Worm (Caenorhabditis elegans): ENCODE data around the gene K08E4.3.

The K08E4.3 gene

DNA sequence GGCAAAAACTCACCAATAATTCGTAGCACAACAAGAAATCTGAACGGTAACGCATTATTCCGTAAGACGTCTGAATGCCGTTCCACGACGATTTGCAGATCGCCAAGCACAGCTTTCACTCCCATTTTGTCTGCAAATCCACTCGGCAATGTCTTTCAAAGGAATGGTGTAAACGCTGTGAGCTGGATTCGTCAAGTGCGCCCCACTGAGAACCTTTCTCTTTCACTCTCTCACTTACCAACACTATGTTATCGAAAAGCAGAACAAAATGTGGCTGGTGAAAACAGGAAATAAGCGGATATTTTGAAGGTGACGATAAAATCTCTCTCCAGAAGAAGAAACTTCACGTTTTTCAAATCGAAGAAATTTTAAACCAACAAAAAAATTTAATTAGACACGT is 31.4 kb downstream of the K08E4.3 start:
- TF ChIP-seq ceh-39 (tag; optimal IDR thresholded peaks at IDR 0.05), result no peak
- TF ChIP-seq tbx-8 (GFP tag; optimal IDR thresholded peaks at IDR 0.05), result no peak
- TF ChIP-seq nhr-76 (tag; optimal IDR thresholded peaks at IDR 0.05), result no peak
- TF ChIP-seq lsy-2 (tag; optimal IDR thresholded peaks at IDR 0.05), result peak; percentile 28
- no peak for TF ChIP-seq lin-13 (tag; optimal IDR thresholded peaks at IDR 0.05)
- no peak for TF ChIP-seq unc-39 (tag; optimal IDR thresholded peaks at IDR 0.05)
- TF ChIP-seq mep-1 (tag; optimal IDR thresholded peaks at IDR 0.05), result peak; percentile 35
- no peak for TF ChIP-seq snpc-4 (tag; optimal IDR thresholded peaks at IDR 0.05)
- TF ChIP-seq hlh-1 (tag; optimal IDR thresholded peaks at IDR 0.05), result no peak
- TF ChIP-seq pha-4 (tag; optimal IDR thresholded peaks at IDR 0.05), result no peak
- no peak for TF ChIP-seq sem-2 (GFP tag; optimal IDR thresholded peaks at IDR 0.05)
- TF ChIP-seq nhr-28 (tag; optimal IDR thresholded peaks at IDR 0.05), result no peak
- TF ChIP-seq elt-1 (tag; optimal IDR thresholded peaks at IDR 0.05; ENCODE audit: borderline replicate concordance, insufficient read depth), result no peak
- TF ChIP-seq ceh-83 (GFP tag; optimal IDR thresholded peaks at IDR 0.05), result no peak
- TF ChIP-seq unc-62 (GFP tag; optimal IDR thresholded peaks at IDR 0.05), result no peak
- TF ChIP-seq bed-3 (GFP tag; optimal IDR thresholded peaks at IDR 0.05), result no peak
- TF ChIP-seq flh-1 (GFP tag; optimal IDR thresholded peaks at IDR 0.05), result no peak
- no peak for TF ChIP-seq drap-1 (GFP tag; optimal IDR thresholded peaks at IDR 0.05)
- no peak for TF ChIP-seq zip-8 (tag; optimal IDR thresholded peaks at IDR 0.05)
- no peak for TF ChIP-seq M03D4.4 (tag; optimal IDR thresholded peaks at IDR 0.05)
- TF ChIP-seq lin-32 (GFP tag; optimal IDR thresholded peaks at IDR 0.05), result no peak
- peak; percentile 36 for TF ChIP-seq ham-2 (GFP tag; optimal IDR thresholded peaks at IDR 0.05)
- no peak for TF ChIP-seq sptf-1 (tag; optimal IDR thresholded peaks at IDR 0.05)
- TF ChIP-seq unc-120 (tag; optimal IDR thresholded peaks at IDR 0.05; ENCODE audit: poor library complexity, severe bottlenecking), result no peak
- peak; percentile 58 for TF ChIP-seq blmp-1 (tag; optimal IDR thresholded peaks at IDR 0.05)
- TF ChIP-seq mls-2 (tag; optimal IDR thresholded peaks at IDR 0.05), result no peak
- TF ChIP-seq elt-3 (tag; optimal IDR thresholded peaks at IDR 0.05), result no peak
- TF ChIP-seq cnd-1 (tag; optimal IDR thresholded peaks at IDR 0.05), result no peak
- TF ChIP-seq nhr-12 (tag; optimal IDR thresholded peaks at IDR 0.05), result no peak
- peak; percentile 11 for TF ChIP-seq nhr-237 (tag; optimal IDR thresholded peaks at IDR 0.05)
- no peak for TF ChIP-seq ztf-11 (tag; optimal IDR thresholded peaks at IDR 0.05)

- no peak for TF ChIP-seq mep-1 (tag; optimal IDR thresholded peaks at IDR 0.05)
Observed at ce11 chrIV:12089551-12089950, 32.0 kb downstream of the K08E4.3 start, which contains the start of gene F11A10.6. Gene F11A10.6, minus strand, starts transcription at chrIV:12089651.

DNA sequence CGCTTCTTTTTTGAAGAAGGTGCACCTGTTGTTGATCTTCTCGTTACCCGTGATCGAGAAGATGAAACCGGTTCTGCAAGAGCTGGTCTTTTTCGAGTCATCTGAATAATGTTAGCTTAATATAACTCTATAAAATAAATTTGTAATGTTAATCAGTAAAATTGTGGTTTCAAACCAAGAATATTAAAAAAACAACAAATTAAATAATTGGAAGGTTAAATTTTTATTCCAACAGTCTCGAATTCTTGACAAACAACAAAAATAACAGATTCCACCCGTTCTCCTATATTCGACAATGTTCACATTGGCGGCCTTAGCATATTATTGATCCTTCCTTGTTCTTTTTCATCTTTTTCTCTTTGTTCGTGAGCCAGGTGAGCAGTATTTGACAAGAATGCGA is 34.6 kb downstream of the K08E4.3 start, which contains the start of gene mig-32:
Gene mig-32, minus strand, starts transcription at position 101 of the 400 bp plus-strand sequence.
- no peak for TF ChIP-seq nhr-76 (tag; optimal IDR thresholded peaks at IDR 0.05)
- no peak for TF ChIP-seq ceh-43 (GFP tag; optimal IDR thresholded peaks at IDR 0.05)
- TF ChIP-seq nhr-12 (tag; optimal IDR thresholded peaks at IDR 0.05), result no peak
- no peak for TF ChIP-seq mls-2 (tag; optimal IDR thresholded peaks at IDR 0.05)
- no peak for TF ChIP-seq sptf-1 (tag; optimal IDR thresholded peaks at IDR 0.05)
- no peak for TF ChIP-seq unc-120 (tag; optimal IDR thresholded peaks at IDR 0.05; ENCODE audit: poor library complexity, severe bottlenecking)
- no peak for TF ChIP-seq snpc-4 (tag; optimal IDR thresholded peaks at IDR 0.05)
- no peak for TF ChIP-seq zip-8 (tag; optimal IDR thresholded peaks at IDR 0.05)
- no peak for TF ChIP-seq bed-3 (GFP tag; optimal IDR thresholded peaks at IDR 0.05)
- no peak for TF ChIP-seq unc-39 (tag; optimal IDR thresholded peaks at IDR 0.05)
- no peak for TF ChIP-seq tbx-8 (GFP tag; optimal IDR thresholded peaks at IDR 0.05)
- no peak for TF ChIP-seq ceh-39 (tag; optimal IDR thresholded peaks at IDR 0.05)
- no peak for TF ChIP-seq nhr-237 (tag; optimal IDR thresholded peaks at IDR 0.05)
- TF ChIP-seq unc-62 (GFP tag; optimal IDR thresholded peaks at IDR 0.05), result no peak
- TF ChIP-seq mep-1 (tag; optimal IDR thresholded peaks at IDR 0.05), result no peak
- no peak for TF ChIP-seq hlh-1 (tag; optimal IDR thresholded peaks at IDR 0.05)
- TF ChIP-seq ztf-11 (tag; optimal IDR thresholded peaks at IDR 0.05), result no peak
- no peak for TF ChIP-seq blmp-1 (tag; optimal IDR thresholded peaks at IDR 0.05)
- TF ChIP-seq nhr-2 (tag; optimal IDR thresholded peaks at IDR 0.05), result no peak
- TF ChIP-seq sem-2 (GFP tag; optimal IDR thresholded peaks at IDR 0.05), result no peak

DNA sequence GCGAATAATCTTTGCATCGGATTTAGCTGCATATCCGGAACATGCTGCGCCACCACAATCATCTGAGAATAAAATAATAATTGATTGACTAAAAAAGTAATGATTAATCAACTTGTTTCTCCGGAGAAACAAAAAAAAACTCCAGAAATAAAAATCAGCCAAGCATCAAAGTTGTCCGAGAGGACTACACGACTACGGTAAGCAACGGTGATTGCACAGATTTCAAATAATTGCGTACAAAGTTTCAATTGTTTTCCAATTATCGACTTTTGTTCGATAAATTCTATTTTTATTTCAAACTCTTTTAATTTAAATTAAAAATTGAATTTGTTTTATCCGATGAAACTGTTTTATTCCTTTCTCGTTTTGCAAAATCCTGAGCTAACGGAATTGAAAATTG is 35.8 kb downstream of the K08E4.3 start, which contains the start of gene cpsf-4:
Gene cpsf-4, minus strand, starts transcription at position 62 of the 400 bp plus-strand sequence.
- TF ChIP-seq unc-62 (GFP tag; optimal IDR thresholded peaks at IDR 0.05) (no peak), lsy-2 (tag; optimal IDR thresholded peaks at IDR 0.05) (peak; percentile 41)
